Fruit fly (Drosophila melanogaster): ENCODE measurements around the gene Cubn2.

- TF ChIP-seq Mnt (GFP tag; optimal IDR thresholded peaks at IDR 0.05): no peak
- no peak for TF ChIP-seq Hr96 (GFP tag; optimal IDR thresholded peaks at IDR 0.05)
- no peak for TF ChIP-seq tj (GFP tag; optimal IDR thresholded peaks at IDR 0.05)
- peak; percentile 34 for TF ChIP-seq bab1 (GFP tag; optimal IDR thresholded peaks at IDR 0.05)
- no peak for TF ChIP-seq CG7101 (tag; optimal IDR thresholded peaks at IDR 0.05)
- TF ChIP-seq CG12768 (GFP tag; optimal IDR thresholded peaks at IDR 0.05): no peak
Measured at dm6 chr3L:11795440-11795983, 19.0 kb downstream of the Cubn2 start, which contains the start of gene Klp68D.
